Fruit fly (Drosophila melanogaster): Measurements from ENCODE around the gene ATPsynE.

The ATPsynE gene

dm6 chr3R:14346838-14347745 is 20.3 kb downstream of the ATPsynE start (continued):
- TF ChIP-seq mirr (GFP tag; optimal IDR thresholded peaks at IDR 0.05) (peak; percentile 30), HHEX (GFP tag; optimal IDR thresholded peaks at IDR 0.05) (peak; percentile 64), CG14441 (GFP tag; IDR thresholded peaks at IDR 0.05) (no peak), CG18476 (GFP tag; optimal IDR thresholded peaks at IDR 0.05) (peak; percentile 57), CG18764 (GFP tag; optimal IDR thresholded peaks at IDR 0.05) (peak; percentile 4), chinmo (GFP tag; IDR thresholded peaks at IDR 0.05; ENCODE audit: partially characterized antibody) (peak; percentile 88; the same call in 1 of the 4 replicates), dimm (GFP tag; IDR thresholded peaks at IDR 0.05) (no peak), slbo (GFP tag; IDR thresholded peaks at IDR 0.05) (peak; percentile 63), lab (GFP tag; optimal IDR thresholded peaks at IDR 0.05) (peak; percentile 84), bab2 (GFP tag; optimal IDR thresholded peaks at IDR 0.05) (peak; percentile 47), zen (tag; optimal IDR thresholded peaks at IDR 0.05) (no peak), slp2 (GFP tag; optimal IDR thresholded peaks at IDR 0.05) (no peak), CG16815 (GFP tag; optimal IDR thresholded peaks at IDR 0.05) (peak; percentile 32), Med (GFP tag) (peak; percentile 80), Dek (tag; optimal IDR thresholded peaks at IDR 0.05) (peak; percentile 60), Mrtf (GFP tag; IDR thresholded peaks at IDR 0.05) (0 out of 3 replicates have a peak, but pooled peaks have one; percentile 12), D19B (GFP tag; optimal IDR thresholded peaks at IDR 0.05) (peak; percentile 42), so (GFP tag; IDR thresholded peaks at IDR 0.05) (peak; percentile 63; the same call in 2 of the 3 replicates), esg (GFP tag; conservative IDR thresholded peaks at IDR 0.05) (no peak; the same call in 1 of the 2 replicates), Rfx (GFP tag; IDR thresholded peaks at IDR 0.05) (peak; percentile 34; the same call in 1 of the 2 replicates), Eip74EF (GFP tag; optimal IDR thresholded peaks at IDR 0.05) (peak in 1 of 2 experiments; percentile 33), az2 (GFP tag; optimal IDR thresholded peaks at IDR 0.05) (peak; percentile 40), CG1792 (GFP tag; optimal IDR thresholded peaks at IDR 0.05) (no peak), Hr51 (GFP tag; optimal IDR thresholded peaks at IDR 0.05) (peak in 1 of 2 experiments; percentile 77), Fer2 (tag; optimal IDR thresholded peaks at IDR 0.05) (peak; percentile 26), cwo (GFP tag; optimal IDR thresholded peaks at IDR 0.05) (peak; percentile 72), Hr78 (GFP tag; optimal IDR thresholded peaks at IDR 0.05) (peak in 1 of 2 experiments; percentile 9), eve (GFP tag; optimal IDR thresholded peaks at IDR 0.05) (peak in 1 of 2 experiments; percentile 72), prd (optimal IDR thresholded peaks at IDR 0.05) (no peak), prd (GFP tag; IDR thresholded peaks at IDR 0.05) (peak; percentile 28; the same call in 1 of the 3 replicates), dysf (GFP tag; IDR thresholded peaks at IDR 0.05) (peak; percentile 69), Ets65A (GFP tag) (peak; percentile 93), odd (GFP tag; optimal IDR thresholded peaks at IDR 0.05) (peak; percentile 51), CG17568 (GFP tag; optimal IDR thresholded peaks at IDR 0.05) (peak; percentile 12), CG11456 (GFP tag; IDR thresholded peaks at IDR 0.05) (0 out of 3 replicates have a peak, but pooled peaks have one; percentile 49), ERR (GFP tag; optimal IDR thresholded peaks at IDR 0.05) (no peak), CG10431 (GFP tag; optimal IDR thresholded peaks at IDR 0.05) (no peak), CG9727 (GFP tag; optimal IDR thresholded peaks at IDR 0.05) (peak; percentile 65), ranshi (GFP tag; IDR thresholded peaks at IDR 0.05) (peak; percentile 38; the same call in 1 of the 2 replicates), disco-r (GFP tag; optimal IDR thresholded peaks at IDR 0.05) (no peak), mam (GFP tag; optimal IDR thresholded peaks at IDR 0.05) (peak; percentile 32), CG16779 (GFP tag; IDR thresholded peaks at IDR 0.05) (no peak), CG13123 (GFP tag; optimal IDR thresholded peaks at IDR 0.05) (peak; percentile 8), CG10267 (tag; optimal IDR thresholded peaks at IDR 0.05) (peak; percentile 38), repo (GFP tag; optimal IDR thresholded peaks at IDR 0.05) (no peak), CG12236 (GFP tag; optimal IDR thresholded peaks at IDR 0.05) (no peak), Fer3 (tag; optimal IDR thresholded peaks at IDR 0.05) (peak; percentile 56), crol (GFP tag; IDR thresholded peaks at IDR 0.05) (peak; percentile 14; the same call in 1 of the 2 replicates)
